Fruit fly (Drosophila melanogaster): ENCODE data around the gene Mgat4b.

DNA sequence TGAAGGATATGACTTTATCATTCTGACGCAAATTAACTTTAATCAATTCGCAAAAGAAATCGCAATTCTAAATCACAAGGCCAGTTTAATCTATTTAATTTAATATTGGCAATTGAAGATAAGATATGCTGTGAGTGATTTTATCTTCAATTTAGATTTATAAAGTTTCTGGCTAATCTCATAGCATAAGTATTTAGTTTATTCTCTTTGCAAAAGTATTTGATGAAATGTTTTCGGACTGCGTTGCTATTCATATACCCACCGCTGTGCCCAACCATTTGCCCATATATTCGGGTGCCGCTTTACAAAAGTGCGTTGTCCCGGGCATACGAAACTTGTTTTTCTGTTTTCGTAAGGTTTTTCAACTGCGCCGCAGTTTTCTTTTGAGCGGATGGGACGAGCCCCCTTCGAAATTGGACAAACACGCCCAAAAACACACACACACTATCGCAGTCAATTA, 15.9 kb upstream of the Mgat4b start:
- TF ChIP-seq psq (optimal IDR thresholded peaks at IDR 0.05), result no peak
- no peak for TF ChIP-seq ttk (optimal IDR thresholded peaks at IDR 0.05)

All from Kc167 (cell line).